Fruit fly (Drosophila melanogaster) whole organism, embryonic: ENCODE data around the gene Trl.

ENCODE experiments used
- Atf6 ChIP-seq: fragments of 200-800 bp; sonication (Bioruptor generic); IDR thresholded peaks from 2 replicates; pipeline ENCODE4 v1.3.6; 2022; ENCODE audit warnings: missing biosample characterization, missing genetic modification characterization
- Bdp1 ChIP-seq: fragments of 200-800 bp; sonication (Bioruptor generic); optimal IDR thresholded peaks from 3 replicates; lab custom pipeline; 2016; ENCODE audit warnings: missing biosample characterization, missing genetic modification characterization
- Bgb ChIP-seq: fragments of 200-800 bp; sonication (Bioruptor generic); IDR thresholded peaks from 2 replicates; pipeline ENCODE4 v1.3.6; 2022; ENCODE audit warnings: missing biosample characterization, missing genetic modification characterization; ENCODE audit not compliant: partially characterized antibody
- CG10209 ChIP-seq: fragments of 200-800 bp; sonication (Bioruptor generic); optimal IDR thresholded peaks from 3 replicates; lab custom pipeline; 2017; ENCODE audit warnings: missing biosample characterization, mild to moderate bottlenecking, missing genetic modification characterization, missing genetic modification reagents
- CG10267 ChIP-seq: fragments of 200-800 bp; sonication (Bioruptor generic); optimal IDR thresholded peaks from 2 replicates; lab custom pipeline; 2018; ENCODE audit warnings: missing biosample characterization, mild to moderate bottlenecking, missing genetic modification characterization, moderate library complexity
- CG12155 ChIP-seq: fragments of 200-800 bp; sonication (Bioruptor generic); optimal IDR thresholded peaks from 3 replicates; lab custom pipeline; 2016; ENCODE audit warnings: missing biosample characterization, missing genetic modification characterization
- CG12236 ChIP-seq: fragments of 200-800 bp; sonication (Bioruptor generic); optimal IDR thresholded peaks from 2 replicates; lab custom pipeline; 2016; ENCODE audit warnings: missing biosample characterization, missing genetic modification characterization
- CG15269 ChIP-seq: fragments of 200-800 bp; sonication (Bioruptor generic); optimal IDR thresholded peaks from 2 replicates; lab custom pipeline; 2018; ENCODE audit warnings: missing biosample characterization, mild to moderate bottlenecking, missing genetic modification characterization, moderate library complexity
- CG16863 ChIP-seq: fragments of 200-800 bp; sonication (Bioruptor generic); optimal IDR thresholded peaks from 3 replicates; lab custom pipeline; 2016; ENCODE audit warnings: missing biosample characterization, missing genetic modification characterization
- CG18476 ChIP-seq: fragments of 200-800 bp; sonication (Bioruptor generic); optimal IDR thresholded peaks from 2 replicates; lab custom pipeline; 2016; ENCODE audit warnings: missing biosample characterization, mild to moderate bottlenecking, missing genetic modification characterization
- CG31388 ChIP-seq: fragments of 200-800 bp; sonication (Bioruptor generic); optimal IDR thresholded peaks from 2 replicates; lab custom pipeline; 2016; ENCODE audit warnings: missing biosample characterization, missing genetic modification characterization
- CG32767 ChIP-seq: fragments of 200-800 bp; sonication (Bioruptor generic); IDR thresholded peaks from 2 replicates; pipeline ENCODE4 v1.3.6; 2022; ENCODE audit warnings: missing biosample characterization, missing genetic modification characterization
- CG3995 ChIP-seq: fragments of 200-800 bp; sonication (Bioruptor generic); optimal IDR thresholded peaks from 3 replicates; lab custom pipeline; 2016; ENCODE audit warnings: missing biosample characterization, missing genetic modification characterization
- CG4360 ChIP-seq: fragments of 200-800 bp; sonication (Bioruptor generic); IDR thresholded peaks from 2 replicates; pipeline ENCODE4 v1.3.6; 2022; ENCODE audit warnings: missing biosample characterization, missing genetic modification characterization
- CG6689 ChIP-seq: fragments of 200-800 bp; sonication (Bioruptor generic); IDR thresholded peaks from 2 replicates; pipeline ENCODE4 v1.3.6; 2022; ENCODE audit warnings: missing biosample characterization, missing genetic modification characterization
- CG6854 ChIP-seq: fragments of 200-800 bp; sonication (Bioruptor generic); optimal IDR thresholded peaks from 3 replicates; lab custom pipeline; 2017; ENCODE audit warnings: missing biosample characterization, mild to moderate bottlenecking, missing genetic modification characterization
- CG7786 ChIP-seq: fragments of 200-800 bp; sonication (Bioruptor generic); optimal IDR thresholded peaks from 2 replicates; lab custom pipeline; 2016; ENCODE audit warnings: missing biosample characterization, missing genetic modification characterization
- CG7839 ChIP-seq: fragments of 200-800 bp; sonication (Bioruptor generic); optimal IDR thresholded peaks from 3 replicates; lab custom pipeline; 2018; ENCODE audit warnings: missing biosample characterization, mild to moderate bottlenecking, missing genetic modification characterization, moderate library complexity
- CG8388 ChIP-seq: fragments of 200-800 bp; sonication (Bioruptor generic); optimal IDR thresholded peaks from 2 replicates; lab custom pipeline; 2019; ENCODE audit warnings: missing biosample characterization, mild to moderate bottlenecking, missing genetic modification characterization, moderate library complexity
- CG8944 ChIP-seq: fragments of 200-800 bp; sonication (Bioruptor generic); optimal IDR thresholded peaks from 3 replicates; lab custom pipeline; 2016; ENCODE audit warnings: missing biosample characterization, missing genetic modification characterization
- CTCF ChIP-seq: fragments of 200-800 bp; sonication (Bioruptor generic); optimal IDR thresholded peaks from 2 replicates; lab custom pipeline; 2017; ENCODE audit warnings: missing biosample characterization, mild to moderate bottlenecking, missing genetic modification characterization, moderate library complexity
- D19A ChIP-seq: fragments of 200-800 bp; optimal IDR thresholded peaks from 3 replicates; lab custom pipeline; 2019; ENCODE audit warnings: missing biosample characterization, mild to moderate bottlenecking, missing genetic modification characterization, moderate library complexity
- Hsf ChIP-seq: fragments of 200-800 bp; sonication (Bioruptor generic); optimal IDR thresholded peaks from 3 replicates; lab custom pipeline; 2016; ENCODE audit warnings: missing biosample characterization, missing genetic modification characterization
- Meics ChIP-seq: fragments of 200-800 bp; sonication (Bioruptor generic); optimal IDR thresholded peaks from 2 replicates; lab custom pipeline; 2017; ENCODE audit warnings: missing biosample characterization, mild to moderate bottlenecking, missing genetic modification characterization
- Stat92E ChIP-seq, 3 experiments: fragments of >200 bp in 2 of 3; fragments of 200-800 bp in 1 of 3; sonication (Bioruptor generic) in 1 of 3; optimal IDR thresholded peaks; 2 replicates each; lab custom pipeline; 2017 to 2019; ENCODE audit warnings: missing biosample characterization in 3 of 3, missing genetic modification characterization in 3 of 3, mild to moderate bottlenecking in 1 of 3, moderate library complexity in 1 of 3
- Taf1 ChIP-seq: fragments of 200-800 bp; sonication (Bioruptor generic); IDR thresholded peaks from 2 replicates; pipeline ENCODE4 v1.3.6; 2022; ENCODE audit warnings: missing biosample characterization, missing genetic modification characterization
- Xbp1 ChIP-seq: fragments of 200-800 bp; sonication (Bioruptor generic); optimal IDR thresholded peaks from 3 replicates; lab custom pipeline; 2016; ENCODE audit warnings: missing biosample characterization, mild to moderate bottlenecking, missing genetic modification characterization
- bab2 ChIP-seq: fragments of 200-800 bp; sonication (Bioruptor generic); optimal IDR thresholded peaks from 2 replicates; lab custom pipeline; 2016; ENCODE audit warnings: missing biosample characterization, missing genetic modification characterization
- cg ChIP-seq: fragments of 200-800 bp; sonication (Bioruptor generic); optimal IDR thresholded peaks from 3 replicates; lab custom pipeline; 2019; ENCODE audit warnings: missing biosample characterization, mild to moderate bottlenecking, missing genetic modification characterization, moderate library complexity
- fd3F ChIP-seq: fragments of 200-800 bp; sonication (Bioruptor generic); optimal IDR thresholded peaks from 2 replicates; lab custom pipeline; 2018; ENCODE audit warnings: missing biosample characterization, mild to moderate bottlenecking, missing genetic modification characterization, moderate library complexity
- fd96Cb ChIP-seq: fragments of 200-800 bp; sonication (Bioruptor generic); optimal IDR thresholded peaks from 2 replicates; lab custom pipeline; 2018; ENCODE audit warnings: missing biosample characterization, mild to moderate bottlenecking, missing genetic modification characterization, moderate library complexity
- fu2 ChIP-seq: fragments of 200-800 bp; sonication (Bioruptor generic); optimal IDR thresholded peaks from 2 replicates; lab custom pipeline; 2016; ENCODE audit warnings: missing biosample characterization, missing genetic modification characterization
- gcm ChIP-seq: fragments of 200-800 bp; sonication (Bioruptor generic); optimal IDR thresholded peaks from 2 replicates; lab custom pipeline; 2019; ENCODE audit warnings: missing biosample characterization, mild to moderate bottlenecking, missing genetic modification characterization, moderate library complexity
- gsb-n ChIP-seq: fragments of 200-800 bp; sonication (Bioruptor generic); optimal IDR thresholded peaks from 3 replicates; lab custom pipeline; 2018; ENCODE audit warnings: missing biosample characterization, mild to moderate bottlenecking, missing genetic modification characterization
- hbn ChIP-seq: fragments of 200-800 bp; sonication (Bioruptor generic); IDR thresholded peaks from 2 replicates; pipeline ENCODE4 v1.3.6; 2022; ENCODE audit warnings: missing biosample characterization, missing genetic modification characterization; ENCODE audit not compliant: partially characterized antibody
- jing ChIP-seq: fragments of 200-800 bp; sonication (Bioruptor generic); optimal IDR thresholded peaks from 2 replicates; lab custom pipeline; 2018; ENCODE audit warnings: missing biosample characterization, mild to moderate bottlenecking, missing genetic modification characterization
- lilli ChIP-seq: fragments of 200-800 bp; sonication (Bioruptor generic); optimal IDR thresholded peaks from 3 replicates; lab custom pipeline; 2016; ENCODE audit warnings: missing biosample characterization, missing genetic modification characterization
- maf-S ChIP-seq: fragments of 200-800 bp; sonication (Bioruptor generic); optimal IDR thresholded peaks from 2 replicates; lab custom pipeline; 2016; ENCODE audit warnings: missing biosample characterization, missing genetic modification characterization
- nau ChIP-seq: fragments of 200-800 bp; sonication (Bioruptor generic); optimal IDR thresholded peaks from 3 replicates; lab custom pipeline; 2017; ENCODE audit warnings: missing biosample characterization, mild to moderate bottlenecking, missing genetic modification characterization, missing genetic modification reagents
- nerfin-1 ChIP-seq: fragments of 200-800 bp; sonication (Bioruptor generic); optimal IDR thresholded peaks from 3 replicates; lab custom pipeline; 2019; ENCODE audit warnings: missing biosample characterization, mild to moderate bottlenecking, missing genetic modification characterization, moderate library complexity
- org-1 ChIP-seq: fragments of 200-800 bp; sonication (Bioruptor generic); optimal IDR thresholded peaks from 2 replicates; lab custom pipeline; 2017; ENCODE audit warnings: missing biosample characterization, missing genetic modification characterization
- salm ChIP-seq: fragments of 200-800 bp; sonication (Bioruptor generic); optimal IDR thresholded peaks from 2 replicates; lab custom pipeline; 2018; ENCODE audit warnings: missing biosample characterization, mild to moderate bottlenecking, missing genetic modification characterization
- slbo ChIP-seq: fragments of 200-800 bp; sonication (Bioruptor generic); IDR thresholded peaks from 2 replicates; pipeline ENCODE4 v1.3.6; 2022; ENCODE audit warnings: missing biosample characterization, missing genetic modification characterization
- slp2 ChIP-seq: fragments of 200-800 bp; sonication (Bioruptor generic); optimal IDR thresholded peaks from 2 replicates; lab custom pipeline; 2016; ENCODE audit warnings: missing biosample characterization, missing genetic modification characterization
- sqz ChIP-seq: fragments of 200-800 bp; sonication (Bioruptor generic); optimal IDR thresholded peaks from 3 replicates; lab custom pipeline; 2018; ENCODE audit warnings: missing biosample characterization, mild to moderate bottlenecking, missing genetic modification characterization
- tio ChIP-seq: fragments of 200-800 bp; sonication (Bioruptor generic); optimal IDR thresholded peaks from 2 replicates; lab custom pipeline; 2017; ENCODE audit warnings: missing biosample characterization, missing genetic modification characterization, inconsistent platforms
- tna ChIP-seq: fragments of 200-800 bp; sonication (Bioruptor generic); IDR thresholded peaks from 2 replicates; pipeline ENCODE4 v1.3.6; 2022; ENCODE audit warnings: missing biosample characterization, missing genetic modification characterization; ENCODE audit not compliant: partially characterized antibody
- tup ChIP-seq: fragments of 200-800 bp; sonication (Bioruptor generic); optimal IDR thresholded peaks from 2 replicates; lab custom pipeline; 2016; ENCODE audit warnings: missing biosample characterization, mild to moderate bottlenecking, missing genetic modification characterization, moderate library complexity
- yki ChIP-seq: fragments of >200 bp; optimal IDR thresholded peaks from 3 replicates; lab custom pipeline; 2018

The Trl gene

DNA sequence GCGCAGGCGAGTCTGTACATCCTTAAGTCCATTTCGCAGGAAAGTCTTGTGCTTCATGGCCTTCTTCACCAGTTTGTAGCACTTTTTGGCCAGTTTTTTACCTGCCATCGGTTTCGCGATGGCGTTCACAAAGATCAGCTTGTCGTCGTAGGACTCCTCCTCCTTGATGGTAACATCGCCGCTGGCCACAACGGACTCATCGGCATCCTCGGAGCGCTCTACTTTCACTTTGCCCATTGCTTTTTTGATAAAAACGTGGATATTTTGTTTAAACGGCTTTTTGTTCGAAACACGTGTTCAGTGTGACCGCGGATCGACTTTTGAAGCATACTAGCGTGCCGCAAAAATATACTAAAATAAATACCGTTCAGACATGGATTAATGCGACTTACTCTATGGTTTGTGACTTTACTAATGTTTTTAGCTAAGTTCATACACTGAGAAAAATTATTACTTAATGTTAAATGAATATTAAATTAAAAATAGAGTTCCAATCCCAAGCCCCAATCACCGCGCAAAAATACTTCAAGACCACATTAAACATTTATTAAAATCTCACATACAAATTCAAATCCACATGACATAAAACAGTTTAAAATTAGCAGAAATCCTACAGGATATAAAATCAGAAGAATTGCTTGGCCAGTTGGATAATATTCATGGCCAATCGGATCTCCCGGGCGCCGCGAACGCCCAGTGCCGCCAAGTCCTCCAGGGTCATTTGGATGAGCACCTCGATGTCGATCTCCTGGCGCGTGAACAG, 41.2 kb upstream of the Trl start, which contains the start of gene NHP2 (continued):
- TF ChIP-seq org-1 (GFP tag; lab: Kevin White, UChicago), result peak; percentile 52
- peak; percentile 62 for TF ChIP-seq fd3F (GFP tag; lab: Kevin White, UChicago)
- no peak for TF ChIP-seq hbn (GFP tag; lab: Robert Waterston, UW)
- peak; percentile 72 for TF ChIP-seq CG12155 (GFP tag; lab: Kevin White, UChicago)
- TF ChIP-seq D19A, result peak; percentile 77
- peak; percentile 86 for TF ChIP-seq CG7839 (tag; lab: Kevin White, UChicago)
- TF ChIP-seq fu2, result peak; percentile 18
- peak; percentile 77 for TF ChIP-seq CG6689 (GFP tag; lab: Robert Waterston, UW)
- TF ChIP-seq CG16863, result peak; percentile 33
- TF ChIP-seq sqz (GFP tag; lab: Kevin White, UChicago), result no peak
- no peak for TF ChIP-seq nau (GFP tag; lab: Kevin White, UChicago)
- TF ChIP-seq maf-S (GFP tag; lab: Kevin White, UChicago), result peak; percentile 52
- TF ChIP-seq CG18476 (GFP tag; lab: Kevin White, UChicago), result peak; percentile 75
- peak; percentile 70 for TF ChIP-seq CG6854
- TF ChIP-seq Atf6 (GFP tag; lab: Robert Waterston, UW), result peak; percentile 87
- TF ChIP-seq gsb-n (tag; lab: Kevin White, UChicago), result no peak
- TF ChIP-seq CG4360 (GFP tag; lab: Robert Waterston, UW), result peak; percentile 22; the same call in 1 of the 2 replicates
- no peak for TF ChIP-seq CG8944 (GFP tag; lab: Kevin White, UChicago)
- TF ChIP-seq CG15269 (tag; lab: Kevin White, UChicago), result no peak
- TF ChIP-seq Bgb (GFP tag; lab: Robert Waterston, UW), result 0 out of 2 replicates have a peak, but pooled peaks have one; percentile 18
- 0 out of 2 replicates have a peak, but pooled peaks have one; percentile 29 for TF ChIP-seq tna
- peak; percentile 81 for TF ChIP-seq Hsf (GFP tag; lab: Kevin White, UChicago)
- TF ChIP-seq Bdp1, result peak; percentile 53
- peak; percentile 63 for TF ChIP-seq tup (GFP tag; lab: Kevin White, UChicago)
- peak; percentile 73 for TF ChIP-seq bab2 (GFP tag; lab: Kevin White, UChicago)
- TF ChIP-seq nerfin-1 (tag; lab: Kevin White, UChicago), result peak; percentile 65
- TF ChIP-seq salm (tag; lab: Kevin White, UChicago), result peak; percentile 70
- TF ChIP-seq CG12236 (GFP tag; lab: Kevin White, UChicago), result peak; percentile 24
- peak; percentile 78 for TF ChIP-seq lilli (GFP tag; lab: Kevin White, UChicago)
- TF ChIP-seq slp2 (GFP tag; lab: Kevin White, UChicago), result peak; percentile 39
- TF ChIP-seq Stat92E (GFP tag; optimal IDR thresholded peaks at IDR 0.05; lab: Kevin White, UChicago), result peak in 1 of 3 experiments; percentile 24
- TF ChIP-seq CG32767, result peak; percentile 79
- no peak for TF ChIP-seq cg (GFP tag; lab: Kevin White, UChicago)
- peak; percentile 45; the same call in 1 of the 2 replicates for TF ChIP-seq Taf1
- peak; percentile 80 for TF ChIP-seq CG8388
- TF ChIP-seq CG3995 (GFP tag; lab: Kevin White, UChicago), result peak; percentile 39
- TF ChIP-seq CTCF (GFP tag; lab: Kevin White, UChicago), result peak; percentile 68
- peak; percentile 80 for TF ChIP-seq CG10209 (GFP tag; lab: Kevin White, UChicago)
- peak; percentile 16 for TF ChIP-seq CG31388 (GFP tag; lab: Kevin White, UChicago)
- peak; percentile 87 for TF ChIP-seq Xbp1 (GFP tag; lab: Kevin White, UChicago)
- TF ChIP-seq jing, result peak; percentile 62
- TF ChIP-seq tio (GFP tag; lab: Kevin White, UChicago), result no peak
- TF ChIP-seq gcm (GFP tag; lab: Kevin White, UChicago), result peak; percentile 86
- peak; percentile 89 for TF ChIP-seq Meics
- TF ChIP-seq fd96Cb (tag; lab: Kevin White, UChicago), result peak; percentile 74
- peak; percentile 84 for TF ChIP-seq slbo (GFP tag; lab: Robert Waterston, UW)
- peak; percentile 83 for TF ChIP-seq CG10267
- TF ChIP-seq CG7786 (GFP tag; lab: Kevin White, UChicago), result peak; percentile 59
- no peak for TF ChIP-seq yki
